Fruit fly (Drosophila melanogaster) whole organism, embryonic: ENCODE results near the gene kairos.
A peak's percentile ranks its signal among the peaks of the same experiment; 100 is the strongest.

Source experiments
- Aef1 ChIP-seq: fragments of 200-800 bp; sonication (Bioruptor generic); IDR thresholded peaks from 3 replicates; pipeline ENCODE4 v1.3.6; 2022; ENCODE audit warnings: missing biosample characterization, missing genetic modification characterization
- Antp ChIP-seq: fragments of 200-800 bp; sonication (Bioruptor generic); optimal IDR thresholded peaks from 3 replicates; lab custom pipeline; 2016; ENCODE audit warnings: missing biosample characterization, missing genetic modification characterization
- Atf-2 ChIP-seq: fragments of 200-800 bp; sonication (Bioruptor generic); optimal IDR thresholded peaks from 2 replicates; lab custom pipeline; 2016; ENCODE audit warnings: missing biosample characterization, missing genetic modification characterization
- CG10654 ChIP-seq: fragments of 200-800 bp; sonication (Bioruptor generic); optimal IDR thresholded peaks from 2 replicates; lab custom pipeline; 2016; ENCODE audit warnings: missing biosample characterization, missing genetic modification characterization
- CG11456 ChIP-seq: fragments of 200-800 bp; sonication (Bioruptor generic); IDR thresholded peaks from 3 replicates; pipeline ENCODE4 v1.3.6; 2022; ENCODE audit warnings: missing biosample characterization, missing genetic modification characterization
- CG12236 ChIP-seq: fragments of 200-800 bp; sonication (Bioruptor generic); optimal IDR thresholded peaks from 2 replicates; lab custom pipeline; 2016; ENCODE audit warnings: missing biosample characterization, missing genetic modification characterization
- CG12769 ChIP-seq: fragments of 200-800 bp; sonication (Bioruptor generic); optimal IDR thresholded peaks from 2 replicates; lab custom pipeline; 2019; ENCODE audit warnings: missing biosample characterization, mild to moderate bottlenecking, missing genetic modification characterization, moderate library complexity
- CG13624 ChIP-seq: fragments of 200-800 bp; sonication (Bioruptor generic); optimal IDR thresholded peaks from 2 replicates; lab custom pipeline; 2016; ENCODE audit warnings: missing biosample characterization, missing genetic modification characterization
- CG13894 ChIP-seq: fragments of 200-800 bp; sonication (Bioruptor generic); optimal IDR thresholded peaks from 3 replicates; lab custom pipeline; 2018; ENCODE audit warnings: missing biosample characterization, mild to moderate bottlenecking, missing genetic modification characterization, moderate library complexity
- CG15073 ChIP-seq: fragments of 200-800 bp; sonication (Bioruptor generic); optimal IDR thresholded peaks from 2 replicates; lab custom pipeline; 2016; ENCODE audit warnings: missing biosample characterization, missing genetic modification characterization
- CG15269 ChIP-seq: fragments of 200-800 bp; sonication (Bioruptor generic); optimal IDR thresholded peaks from 2 replicates; lab custom pipeline; 2018; ENCODE audit warnings: missing biosample characterization, mild to moderate bottlenecking, missing genetic modification characterization, moderate library complexity
- CG16779 ChIP-seq: fragments of 200-800 bp; sonication (Bioruptor generic); IDR thresholded peaks from 2 replicates; pipeline ENCODE4 v1.3.6; 2022; ENCODE audit warnings: missing biosample characterization, missing genetic modification characterization
- CG18262 ChIP-seq: fragments of 200-800 bp; optimal IDR thresholded peaks from 3 replicates; lab custom pipeline; 2019; ENCODE audit warnings: missing biosample characterization, mild to moderate bottlenecking, missing genetic modification characterization, moderate library complexity
- CG18476 ChIP-seq: fragments of 200-800 bp; sonication (Bioruptor generic); optimal IDR thresholded peaks from 2 replicates; lab custom pipeline; 2016; ENCODE audit warnings: missing biosample characterization, mild to moderate bottlenecking, missing genetic modification characterization
- CG2712 ChIP-seq: fragments of 200-800 bp; optimal IDR thresholded peaks from 3 replicates; lab custom pipeline; 2019; ENCODE audit warnings: missing biosample characterization, mild to moderate bottlenecking, missing genetic modification characterization, moderate library complexity
- CG2875 ChIP-seq: fragments of 200-800 bp; sonication (Bioruptor generic); optimal IDR thresholded peaks from 2 replicates; lab custom pipeline; 2017; ENCODE audit warnings: missing biosample characterization, mild to moderate bottlenecking, missing genetic modification characterization, missing genetic modification reagents
- CG2889 ChIP-seq: fragments of 200-800 bp; sonication (Bioruptor generic); IDR thresholded peaks from 3 replicates; pipeline ENCODE4 v1.3.6; 2022; ENCODE audit warnings: missing biosample characterization, missing genetic modification characterization
- CG3726 ChIP-seq: fragments of 200-800 bp; sonication (Bioruptor generic); IDR thresholded peaks from 3 replicates; pipeline ENCODE4, ENCODE4 v1.3.6; 2022; ENCODE audit warnings: missing biosample characterization, missing genetic modification characterization
- CG4328 ChIP-seq: fragments of 200-800 bp; sonication (Bioruptor generic); optimal IDR thresholded peaks from 3 replicates; lab custom pipeline; 2017; ENCODE audit warnings: missing biosample characterization, missing genetic modification reagents, missing genetic modification characterization
- CG4820 ChIP-seq: fragments of 200-800 bp; sonication (Bioruptor generic); optimal IDR thresholded peaks from 3 replicates; lab custom pipeline; 2016; ENCODE audit warnings: missing biosample characterization, missing genetic modification characterization
- CG5245 ChIP-seq: fragments of 200-800 bp; sonication (Bioruptor generic); optimal IDR thresholded peaks from 3 replicates; lab custom pipeline; 2016; ENCODE audit warnings: missing biosample characterization, missing genetic modification characterization
- CHES-1-like ChIP-seq: fragments of 200-800 bp; sonication (Bioruptor generic); optimal IDR thresholded peaks from 2 replicates; lab custom pipeline; 2016; ENCODE audit warnings: missing biosample characterization, missing genetic modification characterization
- CkIIα-i1 ChIP-seq: fragments of 200-800 bp; sonication (Bioruptor generic); IDR thresholded peaks from 2 replicates; pipeline ENCODE4 v1.3.6; 2022; ENCODE audit warnings: missing biosample characterization, missing genetic modification characterization
- CoRest ChIP-seq: fragments of 200-800 bp; sonication (Bioruptor generic); optimal IDR thresholded peaks from 3 replicates; lab custom pipeline; 2018; ENCODE audit warnings: missing biosample characterization, mild to moderate bottlenecking, missing genetic modification characterization, moderate library complexity
- D ChIP-seq, 2 experiments: fragments of 200-800 bp in 1 of 2; fragments of >200 bp in 1 of 2; sonication (Bioruptor generic) in 1 of 2; optimal IDR thresholded peaks; 2 replicates in 1 of 2; 3 replicates in 1 of 2; lab custom pipeline; 2017; ENCODE audit warnings: mild to moderate bottlenecking in 1 of 2, missing biosample characterization in 1 of 2, missing genetic modification characterization in 1 of 2, missing genetic modification reagents in 1 of 2
- Dref ChIP-seq: fragments of 200-800 bp; sonication (Bioruptor generic); IDR thresholded peaks from 2 replicates; pipeline ENCODE4 v1.3.6; 2022; ENCODE audit warnings: missing biosample characterization, missing genetic modification characterization
- Fer3 ChIP-seq: fragments of 200-800 bp; sonication (Bioruptor generic); optimal IDR thresholded peaks from 2 replicates; lab custom pipeline; 2018; ENCODE audit warnings: missing biosample characterization, mild to moderate bottlenecking, missing genetic modification characterization, moderate library complexity
- HLHmδ ChIP-seq: fragments of 200-800 bp; sonication (Bioruptor generic); optimal IDR thresholded peaks from 2 replicates; lab custom pipeline; 2018; ENCODE audit warnings: missing biosample characterization, mild to moderate bottlenecking, missing genetic modification characterization, moderate library complexity
- Kr ChIP-seq: fragments of 200-800 bp; sonication (Bioruptor generic); optimal IDR thresholded peaks from 2 replicates; lab custom pipeline; 2017; ENCODE audit warnings: missing biosample characterization, mild to moderate bottlenecking, missing genetic modification characterization
- Lpt ChIP-seq: fragments of >200 bp; optimal IDR thresholded peaks from 2 replicates; lab custom pipeline; 2018; ENCODE audit warnings: missing biosample characterization, missing genetic modification characterization
- NC2β ChIP-seq: fragments of 200-800 bp; sonication (Bioruptor generic); optimal IDR thresholded peaks from 2 replicates; lab custom pipeline; 2016; ENCODE audit warnings: missing biosample characterization, missing genetic modification characterization
- NK7.1 ChIP-seq: fragments of 200-800 bp; sonication (Bioruptor generic); optimal IDR thresholded peaks from 3 replicates; lab custom pipeline; 2016; ENCODE audit warnings: missing biosample characterization, missing genetic modification characterization
- Sin3A ChIP-seq: fragments of >200 bp; optimal IDR thresholded peaks from 2 replicates; lab custom pipeline; 2018
- Sox100B ChIP-seq: fragments of 200-800 bp; sonication (Bioruptor generic); optimal IDR thresholded peaks from 3 replicates; lab custom pipeline; 2018; ENCODE audit warnings: missing biosample characterization, mild to moderate bottlenecking, missing genetic modification characterization
- ara ChIP-seq: fragments of 200-800 bp; sonication (Bioruptor generic); IDR thresholded peaks from 2 replicates; pipeline ENCODE4 v1.3.6; 2022; ENCODE audit warnings: missing biosample characterization, missing genetic modification characterization
- ash1 ChIP-seq: fragments of 200-800 bp; sonication (Bioruptor generic); optimal IDR thresholded peaks from 2 replicates; lab custom pipeline; 2018; ENCODE audit warnings: missing biosample characterization, mild to moderate bottlenecking, missing genetic modification characterization
- bowl ChIP-seq: fragments of 200-800 bp; sonication (Bioruptor generic); IDR thresholded peaks from 2 replicates; pipeline ENCODE4 v1.3.6; 2022; ENCODE audit warnings: missing biosample characterization, missing genetic modification characterization
- cato ChIP-seq: fragments of 200-800 bp; sonication (Bioruptor generic); optimal IDR thresholded peaks from 2 replicates; lab custom pipeline; 2016; ENCODE audit warnings: missing biosample characterization, missing genetic modification characterization, borderline replicate concordance
- ci ChIP-seq: fragments of 200-800 bp; sonication (Bioruptor generic); IDR thresholded peaks from 3 replicates; pipeline ENCODE4 v1.3.6; 2022; ENCODE audit warnings: missing biosample characterization, missing genetic modification characterization
- cwo ChIP-seq: fragments of 200-800 bp; sonication (Bioruptor generic); optimal IDR thresholded peaks from 3 replicates; lab custom pipeline; 2017; ENCODE audit warnings: missing biosample characterization, missing genetic modification characterization, mild to moderate bottlenecking, moderate library complexity, missing genetic modification reagents
- da ChIP-seq: fragments of 200-800 bp; sonication (Bioruptor generic); optimal IDR thresholded peaks from 2 replicates; lab custom pipeline; 2016; ENCODE audit warnings: missing biosample characterization, missing genetic modification characterization
- disco-r ChIP-seq: fragments of 200-800 bp; sonication (Bioruptor generic); optimal IDR thresholded peaks from 2 replicates; lab custom pipeline; 2016; ENCODE audit warnings: missing biosample characterization, missing genetic modification characterization
- esg ChIP-seq: fragments of 200-800 bp; sonication (Bioruptor generic); conservative IDR thresholded peaks from 2 replicates; pipeline ENCODE4 v1.3.6; 2022; ENCODE audit warnings: missing biosample characterization, missing genetic modification characterization
- p53 ChIP-seq: fragments of 200-800 bp; sonication (Bioruptor generic); optimal IDR thresholded peaks from 2 replicates; lab custom pipeline; 2016; ENCODE audit warnings: missing biosample characterization, missing genetic modification characterization
- pros ChIP-seq: fragments of 200-800 bp; sonication (Bioruptor generic); optimal IDR thresholded peaks from 3 replicates; lab custom pipeline; 2019; ENCODE audit warnings: missing biosample characterization, mild to moderate bottlenecking, missing genetic modification characterization, moderate library complexity
- row ChIP-seq: fragments of 200-800 bp; sonication (Bioruptor generic); IDR thresholded peaks from 3 replicates; pipeline ENCODE4 v1.3.6; 2022; ENCODE audit warnings: missing biosample characterization, missing genetic modification characterization
- shn ChIP-seq: fragments of 200-800 bp; sonication (Bioruptor generic); optimal IDR thresholded peaks from 3 replicates; lab custom pipeline; 2016; ENCODE audit warnings: missing biosample characterization, missing genetic modification characterization
- ssp ChIP-seq: fragments of 200-800 bp; sonication (Bioruptor generic); IDR thresholded peaks from 2 replicates; pipeline ENCODE4 v1.3.6; 2022; ENCODE audit warnings: missing biosample characterization, missing genetic modification characterization
- sug ChIP-seq: fragments of 200-800 bp; optimal IDR thresholded peaks from 2 replicates; lab custom pipeline; 2019; ENCODE audit warnings: missing biosample characterization, mild to moderate bottlenecking, missing genetic modification characterization, moderate library complexity
- tll ChIP-seq, 2 experiments: fragments of 200-800 bp in 1 of 2; fragments of >200 bp in 1 of 2; sonication (Bioruptor generic) in 1 of 2; optimal IDR thresholded peaks; 2 replicates each; lab custom pipeline; 2017 to 2019; ENCODE audit warnings: missing biosample characterization in 2 of 2, missing genetic modification characterization in 2 of 2, mild to moderate bottlenecking in 1 of 2, moderate library complexity in 1 of 2
- vvl ChIP-seq: fragments of 200-800 bp; sonication (Bioruptor generic); IDR thresholded peaks from 2 replicates; pipeline ENCODE4 v1.3.6; 2022; ENCODE audit warnings: missing biosample characterization, missing genetic modification characterization

Gene kairos

DNA sequence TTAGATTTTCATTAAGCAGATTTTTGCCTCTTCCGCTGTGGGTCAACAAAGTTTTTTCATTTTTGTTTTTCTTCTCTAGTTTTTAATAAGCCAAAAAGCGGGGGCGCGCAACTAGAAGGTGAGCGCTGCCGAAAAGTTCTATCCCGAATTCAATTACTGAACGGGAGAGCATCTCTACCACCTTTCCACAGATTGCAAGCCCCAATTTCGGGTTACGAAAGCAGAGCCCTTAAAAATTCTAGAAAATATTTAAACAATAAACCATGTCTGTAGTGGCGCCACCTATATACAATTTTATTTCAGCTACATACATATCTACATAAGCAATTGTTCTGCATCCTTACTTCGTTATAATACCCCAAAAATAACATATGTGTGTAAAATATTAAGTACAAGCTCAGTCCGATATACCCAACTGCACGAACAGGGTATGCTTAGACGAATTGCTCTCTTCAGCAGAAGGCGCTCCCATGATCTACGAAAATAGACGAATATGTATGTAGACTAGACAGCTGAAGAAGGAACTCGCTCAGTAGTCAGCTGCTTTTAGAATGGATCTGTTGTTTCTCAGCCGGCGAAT lies 2.5 kb upstream of the kairos start, which contains the start of gene CG6106 (continued):
- TF ChIP-seq CkIIα-i1 (GFP tag; lab: Robert Waterston, UW), result no peak
- TF ChIP-seq p53 (GFP tag; lab: Kevin White, UChicago), result no peak
- no peak for TF ChIP-seq CG16779 (GFP tag; lab: Robert Waterston, UW)
- TF ChIP-seq CG2712, result peak; percentile 21
- TF ChIP-seq Lpt (GFP tag; lab: Kevin White, UChicago), result no peak
- no peak for TF ChIP-seq CG12769
- TF ChIP-seq NK7.1 (GFP tag; lab: Kevin White, UChicago), result no peak
- TF ChIP-seq Fer3 (tag; lab: Kevin White, UChicago), result peak; percentile 13
- no peak for TF ChIP-seq CG2889
- TF ChIP-seq CG12236 (GFP tag; lab: Kevin White, UChicago), result no peak
- TF ChIP-seq ssp, result 0 out of 2 replicates have a peak, but pooled peaks have one; percentile 12
- TF ChIP-seq da, result no peak
- TF ChIP-seq Kr (GFP tag; lab: Kevin White, UChicago), result no peak
- TF ChIP-seq CG2875 (GFP tag; lab: Kevin White, UChicago), result no peak
- no peak for TF ChIP-seq pros
- no peak for TF ChIP-seq Sin3A (lab: Kevin White, UChicago)
- no peak for TF ChIP-seq CG15073 (GFP tag; lab: Kevin White, UChicago)
- peak; percentile 22 for TF ChIP-seq Sox100B
- 0 out of 3 replicates have a peak, but pooled peaks have one; percentile 5 for TF ChIP-seq ci

DNA sequence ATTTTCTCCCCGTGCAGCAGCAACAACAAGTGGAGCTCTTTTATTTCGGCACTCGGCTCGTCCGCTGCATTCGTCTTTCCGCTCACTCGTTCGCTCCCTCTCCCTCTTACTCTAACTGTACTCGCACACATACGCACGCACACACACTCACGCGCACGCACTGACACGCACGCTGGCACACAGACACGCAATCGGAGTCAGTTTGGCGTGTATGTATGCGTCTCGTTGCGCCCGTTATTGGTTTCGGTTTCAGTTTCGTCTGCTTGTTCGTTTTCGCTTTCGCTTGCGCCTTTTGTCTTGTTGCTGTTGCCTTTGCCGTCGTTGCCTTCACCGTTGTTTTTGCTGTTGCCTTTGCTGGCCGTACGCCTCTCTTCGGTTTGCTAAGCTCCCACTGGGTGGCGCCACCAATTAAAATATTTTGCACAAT lies 1.8 kb upstream of the kairos start:
- no peak for TF ChIP-seq Atf-2
- TF ChIP-seq tll (GFP tag; optimal IDR thresholded peaks at IDR 0.05; lab: Kevin White, UChicago), result no peak
- TF ChIP-seq CG18476 (GFP tag; lab: Kevin White, UChicago), result no peak
- no peak for TF ChIP-seq Dref (GFP tag; lab: Robert Waterston, UW)
- 0 out of 3 replicates have a peak, but pooled peaks have one; percentile 48 for TF ChIP-seq row (GFP tag; lab: Robert Waterston, UW)
- TF ChIP-seq cwo, result no peak
- no peak for TF ChIP-seq CG13624
- TF ChIP-seq CoRest (tag; lab: Kevin White, UChicago), result peak; percentile 39
- TF ChIP-seq CG10654, result no peak
- TF ChIP-seq ash1 (GFP tag; lab: Kevin White, UChicago), result no peak
- TF ChIP-seq vvl (GFP tag; lab: Robert Waterston, UW), result 0 out of 2 replicates have a peak, but pooled peaks have one; percentile 9
- no peak for TF ChIP-seq bowl (GFP tag; lab: Robert Waterston, UW)
- TF ChIP-seq Aef1 (GFP tag; lab: Robert Waterston, UW), result 0 out of 3 replicates have a peak, but pooled peaks have one; percentile 13
- no peak for TF ChIP-seq Antp (GFP tag; lab: Kevin White, UChicago)
- peak; percentile 3 for TF ChIP-seq HLHmδ (GFP tag; lab: Kevin White, UChicago)
- no peak for TF ChIP-seq CG4820 (GFP tag; lab: Kevin White, UChicago)
- no peak for TF ChIP-seq disco-r (GFP tag; lab: Kevin White, UChicago)
- TF ChIP-seq sug, result no peak
- TF ChIP-seq D (optimal IDR thresholded peaks at IDR 0.05; lab: Kevin White, UChicago), result no peak
- no peak for TF ChIP-seq D (GFP tag; optimal IDR thresholded peaks at IDR 0.05; lab: Kevin White, UChicago)
- TF ChIP-seq CHES-1-like, result no peak
- TF ChIP-seq CG13894 (tag; lab: Kevin White, UChicago), result peak; percentile 5
- TF ChIP-seq ara (GFP tag; lab: Robert Waterston, UW), result 0 out of 2 replicates have a peak, but pooled peaks have one; percentile 45
- TF ChIP-seq CG3726 (GFP tag; lab: Robert Waterston, UW), result no peak
- no peak for TF ChIP-seq esg (GFP tag; lab: Robert Waterston, UW)
- TF ChIP-seq CG15269 (tag; lab: Kevin White, UChicago), result no peak
- TF ChIP-seq NC2β (GFP tag; lab: Kevin White, UChicago), result no peak
- TF ChIP-seq CG11456, result 0 out of 3 replicates have a peak, but pooled peaks have one; percentile 34
- TF ChIP-seq CG18262 (tag; lab: Kevin White, UChicago), result peak; percentile 1
- no peak for TF ChIP-seq shn (GFP tag; lab: Kevin White, UChicago)
- TF ChIP-seq CG5245 (GFP tag; lab: Kevin White, UChicago), result no peak
- TF ChIP-seq cato (GFP tag; lab: Kevin White, UChicago), result no peak
- no peak for TF ChIP-seq CG4328 (GFP tag; lab: Kevin White, UChicago)
